Worm (Caenorhabditis elegans) whole organism, L1 larva: ENCODE results near the gene F55B11.7.

ENCODE experiments used
- aha-1 ChIP-seq: fragments of 150-350 bp; optimal IDR thresholded peaks from 2 replicates; lab custom pipeline; 2014; ENCODE audit warnings: missing biosample characterization, missing genetic modification characterization
- ama-1 ChIP-seq: fragments of 150-350 bp; optimal IDR thresholded peaks from 2 replicates; lab custom pipeline; 2014
- dpl-1 ChIP-seq, 3 experiments: fragments of 150-350 bp in 2 of 3; sonication (generic microtip) in 1 of 3; optimal IDR thresholded peaks; 2 replicates each; lab custom pipeline; 2014 to 2017; ENCODE audit warnings: missing biosample characterization in 3 of 3, missing genetic modification characterization in 3 of 3, missing genetic modification reagents in 3 of 3
- nhr-77 ChIP-seq: fragments of 150-350 bp; optimal IDR thresholded peaks from 2 replicates; lab custom pipeline; 2014; ENCODE audit warnings: missing biosample characterization, missing genetic modification characterization
- tbx-2 ChIP-seq: sonication (generic microtip); optimal IDR thresholded peaks from 2 replicates; lab custom pipeline; 2016; ENCODE audit warnings: missing genetic modification characterization, missing compliant biosample characterization
- zag-1 ChIP-seq: fragments of 150-350 bp; optimal IDR thresholded peaks from 2 replicates; lab custom pipeline; 2014; ENCODE audit warnings: missing biosample characterization, missing genetic modification characterization
- ztf-4 ChIP-seq: fragments of 150-350 bp; optimal IDR thresholded peaks from 2 replicates; lab custom pipeline; 2014; ENCODE audit warnings: missing biosample characterization, missing genetic modification characterization

DNA sequence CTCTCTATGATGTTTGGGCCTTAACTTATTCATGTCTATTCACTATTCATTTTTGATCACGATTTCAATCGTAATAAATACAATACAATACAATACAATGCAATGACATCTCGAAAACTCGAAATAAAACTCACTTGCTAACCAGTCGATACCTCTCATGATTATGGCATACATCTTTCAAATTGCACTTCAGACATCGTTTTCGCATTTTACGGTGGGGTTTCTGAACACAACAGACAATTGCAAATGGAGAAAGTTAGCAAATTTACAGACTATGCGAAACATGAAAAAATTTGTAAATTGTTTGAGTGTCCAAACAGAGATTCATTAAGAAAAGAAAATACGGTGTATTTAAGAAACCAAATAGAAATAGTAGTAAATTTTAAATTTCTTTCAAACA, 38.4 kb downstream of the F55B11.7 start, which contains the start of gene paqr-3:
- TF ChIP-seq ama-1 (lab: Kevin White, UChicago) (no peak), tbx-2 (tag; lab: Kevin White, UChicago) (no peak), aha-1 (tag; lab: Kevin White, UChicago) (no peak), zag-1 (tag; lab: Kevin White, UChicago) (no peak), dpl-1 (GFP tag; optimal IDR thresholded peaks at IDR 0.05; lab: Kevin White, UChicago) (no peak), ztf-4 (tag; lab: Kevin White, UChicago) (no peak), nhr-77 (tag; lab: Kevin White, UChicago) (no peak)
